Worm (Caenorhabditis elegans): ENCODE results near the gene Y50E8A.2.
"Not testable (repeated sequence)": the region's sequence is repeated elsewhere in the genome, so short reads cannot be mapped to it uniquely, and the experiment has no call there.

Y50E8A.2 gene

ce11 chrV:14728754-14729153 is at the start of gene Y50E8A.2:
TSS of gene Y50E8A.2 (minus strand) at chrV:14728854.
- no peak for TF ChIP-seq klf-2 (GFP tag; conservative IDR thresholded peaks at IDR 0.05)
- no peak for TF ChIP-seq ztf-29 (GFP tag; IDR thresholded peaks at IDR 0.05)
- no peak for TF ChIP-seq cog-1 (tag; optimal IDR thresholded peaks at IDR 0.05)
- no peak for TF ChIP-seq T22C8.4 (GFP tag; IDR thresholded peaks at IDR 0.05)
- no peak for TF ChIP-seq tab-1 (GFP tag; IDR thresholded peaks at IDR 0.05)
- TF ChIP-seq ref-1 (GFP tag; conservative IDR thresholded peaks at IDR 0.05) = no peak
- TF ChIP-seq flt-1 (GFP tag; IDR thresholded peaks at IDR 0.05) = no peak
- no peak for TF ChIP-seq med-1 (GFP tag; optimal IDR thresholded peaks at IDR 0.05; ENCODE audit: insufficient read depth)
- TF ChIP-seq ztf-23 (GFP tag; IDR thresholded peaks at IDR 0.05) = no peak

ce11 chrV:14773048-14773447 is 44.4 kb upstream of the Y50E8A.2 start, which contains the start of gene haf-7:
TSS of gene haf-7 (plus strand) at chrV:14773258.
- TF ChIP-seq ref-1 (GFP tag; conservative IDR thresholded peaks at IDR 0.05) = no peak
- no peak for TF ChIP-seq tab-1 (GFP tag; IDR thresholded peaks at IDR 0.05)
- no peak for TF ChIP-seq flt-1 (GFP tag; IDR thresholded peaks at IDR 0.05)
- TF ChIP-seq klf-2 (GFP tag; conservative IDR thresholded peaks at IDR 0.05) = no peak
- no peak for TF ChIP-seq ztf-23 (GFP tag; IDR thresholded peaks at IDR 0.05)
- TF ChIP-seq T22C8.4 (GFP tag; IDR thresholded peaks at IDR 0.05) = no peak
- no peak for TF ChIP-seq ztf-29 (GFP tag; IDR thresholded peaks at IDR 0.05)
- peak; percentile 21 for TF ChIP-seq cog-1 (tag; optimal IDR thresholded peaks at IDR 0.05)

ce11 chrV:14763582-14763981 is 34.9 kb upstream of the Y50E8A.2 start:
- TF ChIP-seq med-1 (GFP tag; optimal IDR thresholded peaks at IDR 0.05; ENCODE audit: insufficient read depth) = no peak
- no peak for TF ChIP-seq ref-1 (GFP tag; conservative IDR thresholded peaks at IDR 0.05)
- no peak for TF ChIP-seq cog-1 (tag; optimal IDR thresholded peaks at IDR 0.05)
- TF ChIP-seq T22C8.4 (GFP tag; IDR thresholded peaks at IDR 0.05) = no peak

- no peak for TF ChIP-seq flt-1 (GFP tag; IDR thresholded peaks at IDR 0.05)
- TF ChIP-seq T22C8.4 (GFP tag; IDR thresholded peaks at IDR 0.05) = no peak
- no peak for TF ChIP-seq cog-1 (tag; optimal IDR thresholded peaks at IDR 0.05)
- TF ChIP-seq klf-2 (GFP tag; conservative IDR thresholded peaks at IDR 0.05) = no peak
- no peak for TF ChIP-seq tab-1 (GFP tag; IDR thresholded peaks at IDR 0.05)
- TF ChIP-seq med-1 (GFP tag; optimal IDR thresholded peaks at IDR 0.05; ENCODE audit: insufficient read depth) = no peak
- TF ChIP-seq ztf-23 (GFP tag; IDR thresholded peaks at IDR 0.05) = no peak
- TF ChIP-seq ztf-29 (GFP tag; IDR thresholded peaks at IDR 0.05) = no peak
- TF ChIP-seq ref-1 (GFP tag; conservative IDR thresholded peaks at IDR 0.05) = no peak
Observed at ce11 chrV:14762563-14762962, 33.9 kb upstream of the Y50E8A.2 start.

- TF ChIP-seq T22C8.4 (GFP tag; IDR thresholded peaks at IDR 0.05); ztf-29 (GFP tag; IDR thresholded peaks at IDR 0.05); cog-1 (tag; optimal IDR thresholded peaks at IDR 0.05): not testable (repeated sequence)
Observed at ce11 chrV:14750357-14750756, 21.7 kb upstream of the Y50E8A.2 start, which contains the start of gene nspa-10. TSS of gene nspa-10 (minus strand) at chrV:14750457.

- TF ChIP-seq T22C8.4 (GFP tag; IDR thresholded peaks at IDR 0.05) (no peak), tab-1 (GFP tag; IDR thresholded peaks at IDR 0.05) (no peak), ztf-29 (GFP tag; IDR thresholded peaks at IDR 0.05) (no peak), med-1 (GFP tag; optimal IDR thresholded peaks at IDR 0.05; ENCODE audit: insufficient read depth) (no peak), ztf-23 (GFP tag; IDR thresholded peaks at IDR 0.05) (no peak), klf-2 (GFP tag; conservative IDR thresholded peaks at IDR 0.05) (no peak), cog-1 (tag; optimal IDR thresholded peaks at IDR 0.05) (no peak), flt-1 (GFP tag; IDR thresholded peaks at IDR 0.05) (no peak), ref-1 (GFP tag; conservative IDR thresholded peaks at IDR 0.05) (no peak)
Observed at ce11 chrV:14748608-14749137, 20.0 kb upstream of the Y50E8A.2 start, which contains the start of the genes lipl-8 and Y50E8A.22. TSS of gene lipl-8 (minus strand) at chrV:14748708. TSS of gene Y50E8A.22 (minus strand) at chrV:14749087.

ce11 chrV:14746975-14747374 is 18.3 kb upstream of the Y50E8A.2 start:
- TF ChIP-seq T22C8.4 (GFP tag; IDR thresholded peaks at IDR 0.05) (no peak), klf-2 (GFP tag; conservative IDR thresholded peaks at IDR 0.05) (no peak), tab-1 (GFP tag; IDR thresholded peaks at IDR 0.05) (no peak), flt-1 (GFP tag; IDR thresholded peaks at IDR 0.05) (no peak), ref-1 (GFP tag; conservative IDR thresholded peaks at IDR 0.05) (no peak), med-1 (GFP tag; optimal IDR thresholded peaks at IDR 0.05; ENCODE audit: insufficient read depth) (no peak), cog-1 (tag; optimal IDR thresholded peaks at IDR 0.05) (no peak), ztf-29 (GFP tag; IDR thresholded peaks at IDR 0.05) (no peak), ztf-23 (GFP tag; IDR thresholded peaks at IDR 0.05) (no peak)

- TF ChIP-seq ztf-29 (GFP tag; IDR thresholded peaks at IDR 0.05) (no peak), klf-2 (GFP tag; conservative IDR thresholded peaks at IDR 0.05) (0 out of 2 replicates have a peak, but pooled peaks have one; percentile 11), tab-1 (GFP tag; IDR thresholded peaks at IDR 0.05) (peak; percentile 67; the same call in 1 of the 2 replicates)
Observed at ce11 chrV:14744824-14745223, 16.2 kb upstream of the Y50E8A.2 start.

ce11 chrV:14741233-14741632 is 12.6 kb upstream of the Y50E8A.2 start, which contains the start of gene Y50E8A.6:
TSS of gene Y50E8A.6 (minus strand) at chrV:14741333.
- TF ChIP-seq klf-2 (GFP tag; conservative IDR thresholded peaks at IDR 0.05) (no peak), cog-1 (tag; optimal IDR thresholded peaks at IDR 0.05) (no peak), med-1 (GFP tag; optimal IDR thresholded peaks at IDR 0.05; ENCODE audit: insufficient read depth) (no peak), T22C8.4 (GFP tag; IDR thresholded peaks at IDR 0.05) (no peak), ztf-29 (GFP tag; IDR thresholded peaks at IDR 0.05) (no peak), flt-1 (GFP tag; IDR thresholded peaks at IDR 0.05) (no peak), ref-1 (GFP tag; conservative IDR thresholded peaks at IDR 0.05) (no peak), tab-1 (GFP tag; IDR thresholded peaks at IDR 0.05) (no peak), ztf-23 (GFP tag; IDR thresholded peaks at IDR 0.05) (no peak)

ce11 chrV:14736851-14737250 is 8.2 kb upstream of the Y50E8A.2 start, which contains the start of gene Y50E8A.5:
TSS of gene Y50E8A.5 (minus strand) at chrV:14736951.
- TF ChIP-seq cog-1 (tag; optimal IDR thresholded peaks at IDR 0.05) (no peak), med-1 (GFP tag; optimal IDR thresholded peaks at IDR 0.05; ENCODE audit: insufficient read depth) (no peak), T22C8.4 (GFP tag; IDR thresholded peaks at IDR 0.05) (no peak), tab-1 (GFP tag; IDR thresholded peaks at IDR 0.05) (no peak), ztf-23 (GFP tag; IDR thresholded peaks at IDR 0.05) (no peak), ref-1 (GFP tag; conservative IDR thresholded peaks at IDR 0.05) (no peak), flt-1 (GFP tag; IDR thresholded peaks at IDR 0.05) (no peak), ztf-29 (GFP tag; IDR thresholded peaks at IDR 0.05) (no peak), klf-2 (GFP tag; conservative IDR thresholded peaks at IDR 0.05) (no peak)

Measured in whole organism, midembryonic.